Worm (Caenorhabditis elegans) whole organism, L4/young adult: ENCODE data around the gene dars-2.
"Not testable (repeated sequence)": the region's sequence is repeated elsewhere in the genome, so short reads cannot be mapped to it uniquely, and the experiment has no call there.

Source experiments
- W03F9.2 ChIP-seq: fragments of 150-350 bp; optimal IDR thresholded peaks from 2 replicates; lab custom pipeline; 2014; ENCODE audit warnings: missing biosample characterization, missing genetic modification characterization
- dao-5 ChIP-seq: sonication (generic microtip); optimal IDR thresholded peaks from 2 replicates; lab custom pipeline; 2016; ENCODE audit warnings: missing genotype, missing genetic modification characterization, moderate library complexity, missing compliant biosample characterization
- him-1 ChIP-seq: sonication (generic microtip); optimal IDR thresholded peaks from 2 replicates; lab custom pipeline; 2016; ENCODE audit warnings: missing genotype, missing genetic modification reagents, missing genetic modification characterization, missing compliant biosample characterization

Gene dars-2

DNA sequence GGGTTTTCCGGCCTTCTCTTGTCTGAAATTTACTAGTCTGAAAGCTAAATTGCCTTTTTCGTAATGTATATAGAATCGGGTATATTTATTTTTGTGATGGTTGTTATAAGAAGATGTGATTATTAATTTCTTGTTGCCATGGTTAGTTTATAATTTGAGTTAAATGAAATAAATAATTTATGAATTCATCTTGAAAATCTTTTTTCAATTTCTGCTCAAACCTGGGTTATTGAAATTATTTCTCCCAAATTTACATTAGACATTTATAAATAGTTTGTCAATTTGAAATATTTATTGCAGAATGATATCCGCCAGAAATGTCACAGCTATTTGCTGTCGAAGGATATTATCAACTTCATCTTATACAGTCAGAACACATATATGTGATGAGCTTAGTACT lies at the start of gene dars-2:
Gene dars-2 (plus strand): TSS at position 301 of the 400 bp plus-strand sequence.
- no peak for TF ChIP-seq W03F9.2 (tag; lab: Kevin White, UChicago)
- no peak for TF ChIP-seq him-1
- TF ChIP-seq dao-5 (tag; lab: Kevin White, UChicago): no peak

- TF ChIP-seq W03F9.2 (tag; lab: Kevin White, UChicago) (peak; percentile 62), dao-5 (tag; lab: Kevin White, UChicago) (peak; percentile 94), him-1 (peak; percentile 48)
These were observed 46.6 kb upstream of the dars-2 start, which contains the start of gene gcy-33 for ce11 chrV:12001747-12002456. Gene gcy-33, minus strand, starts transcription at chrV:12001797.

DNA sequence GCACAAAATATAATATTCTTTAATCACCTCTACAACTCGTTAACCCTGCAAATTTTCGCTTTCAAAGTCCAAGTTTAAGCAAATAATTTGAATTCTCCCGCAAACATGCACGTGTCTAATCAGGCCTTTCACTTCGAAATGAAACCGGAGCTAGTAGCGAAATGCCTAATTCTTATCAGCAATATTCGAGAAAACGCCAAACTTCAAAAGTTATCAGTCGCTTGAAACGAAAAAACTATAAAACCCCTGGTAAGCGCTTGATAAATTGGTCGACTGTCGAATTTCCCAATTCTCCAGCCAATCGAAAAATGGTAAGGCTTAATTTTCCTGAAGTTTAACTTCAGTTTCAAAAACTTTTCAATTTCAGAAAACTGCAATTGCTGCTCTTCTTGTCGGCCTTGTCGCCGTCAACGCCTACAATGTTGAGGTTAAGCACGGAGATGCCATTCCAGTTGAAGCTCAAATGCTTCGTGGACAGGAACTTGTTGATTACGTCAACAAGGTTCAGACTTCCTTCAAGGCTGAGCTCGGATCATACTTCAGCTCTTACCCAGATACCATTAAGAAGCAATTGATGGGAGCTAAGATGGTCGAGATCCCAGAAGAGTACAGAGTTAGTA lies 45.6 kb upstream of the dars-2 start, which contains the start of gene cpr-9:
Gene cpr-9 (plus strand): TSS at position 188 of the 620 bp plus-strand sequence.
- no peak for TF ChIP-seq dao-5 (tag; lab: Kevin White, UChicago)
- TF ChIP-seq W03F9.2 (tag; lab: Kevin White, UChicago): peak; percentile 30

DNA sequence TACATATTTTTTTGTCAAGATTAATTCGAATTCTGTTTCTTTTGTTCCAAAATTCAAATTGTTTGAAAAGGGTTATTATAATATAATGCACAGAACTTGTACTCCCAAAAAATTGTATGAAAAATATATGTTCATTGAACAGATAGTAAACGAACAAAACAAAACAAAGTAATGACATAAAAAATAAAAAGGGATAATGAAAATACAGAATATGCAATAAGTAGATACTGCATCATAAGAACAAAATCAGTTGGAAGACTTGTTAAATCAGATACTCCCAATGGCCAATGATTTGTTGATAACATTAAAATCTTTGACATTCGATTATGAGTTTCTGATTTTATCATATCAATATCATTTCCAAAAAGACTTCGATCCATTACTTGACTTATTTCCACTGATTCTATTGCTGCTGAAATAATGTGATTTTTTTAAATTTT lies 44.0 kb upstream of the dars-2 start:
- no peak for TF ChIP-seq W03F9.2 (tag; lab: Kevin White, UChicago)
- no peak for TF ChIP-seq him-1
- no peak for TF ChIP-seq dao-5 (tag; lab: Kevin White, UChicago)

ce11 chrV:12006495-12006894 lies 42.0 kb upstream of the dars-2 start, which contains the start of gene F57F5.3:
Gene F57F5.3, minus strand, starts transcription at chrV:12006595.
- TF ChIP-seq dao-5 (tag; lab: Kevin White, UChicago): no peak
- TF ChIP-seq him-1: no peak
- no peak for TF ChIP-seq W03F9.2 (tag; lab: Kevin White, UChicago)

- TF ChIP-seq him-1: no peak
- no peak for TF ChIP-seq dao-5 (tag; lab: Kevin White, UChicago)
- no peak for TF ChIP-seq W03F9.2 (tag; lab: Kevin White, UChicago)
These were observed 36.9 kb upstream of the dars-2 start for ce11 chrV:12011686-12012085.

DNA sequence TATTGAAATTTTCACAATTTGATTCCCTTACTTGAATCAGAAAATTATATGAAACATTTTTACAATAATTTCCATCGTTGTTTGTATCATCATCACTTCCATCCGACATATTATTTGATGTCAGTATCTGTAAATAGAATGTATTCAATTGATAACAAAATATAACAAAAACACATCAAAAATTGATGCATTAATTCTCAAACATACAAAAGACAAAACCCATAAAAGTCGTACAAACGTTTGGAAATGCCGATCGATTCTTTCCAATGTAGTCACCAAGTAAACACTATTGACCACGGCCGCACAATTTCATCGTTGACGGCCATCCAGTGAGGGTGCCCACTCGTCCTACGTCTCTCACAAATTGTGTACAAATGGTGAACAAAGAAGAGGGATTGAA lies 35.2 kb upstream of the dars-2 start, which contains the start of gene add-2:
Gene add-2 (minus strand): TSS at position 109 of the 400 bp plus-strand sequence.
- no peak for TF ChIP-seq him-1
- TF ChIP-seq dao-5 (tag; lab: Kevin White, UChicago): no peak
- no peak for TF ChIP-seq W03F9.2 (tag; lab: Kevin White, UChicago)

DNA sequence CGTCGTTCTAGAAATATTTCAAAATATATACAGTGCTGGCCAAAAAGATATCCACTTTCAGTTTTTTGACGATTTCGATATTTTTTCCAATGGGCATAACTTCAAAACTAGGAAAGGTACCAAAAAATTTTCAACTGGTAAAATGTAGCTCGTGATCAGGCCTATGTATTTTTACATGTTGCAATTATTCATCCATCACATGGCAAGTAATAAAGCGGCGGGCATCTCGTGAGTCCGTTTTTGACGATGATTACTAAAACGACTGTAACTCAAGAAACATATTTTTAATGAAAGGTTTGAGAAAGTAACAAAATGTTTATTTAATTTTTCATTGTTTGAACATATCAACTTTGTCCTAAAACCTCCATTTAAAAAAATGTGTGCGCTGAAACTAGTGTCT lies 28.5 kb upstream of the dars-2 start, which contains the start of gene F10C2.3:
Gene F10C2.3 (plus strand): TSS at position 301 of the 400 bp plus-strand sequence.
- not testable (repeated sequence) for TF ChIP-seq him-1; dao-5 (tag; lab: Kevin White, UChicago); W03F9.2 (tag; lab: Kevin White, UChicago)

ce11 chrV:12020940-12021339 lies 27.6 kb upstream of the dars-2 start:
- TF ChIP-seq dao-5 (tag; lab: Kevin White, UChicago) (no peak), W03F9.2 (tag; lab: Kevin White, UChicago) (no peak), him-1 (no peak)

DNA sequence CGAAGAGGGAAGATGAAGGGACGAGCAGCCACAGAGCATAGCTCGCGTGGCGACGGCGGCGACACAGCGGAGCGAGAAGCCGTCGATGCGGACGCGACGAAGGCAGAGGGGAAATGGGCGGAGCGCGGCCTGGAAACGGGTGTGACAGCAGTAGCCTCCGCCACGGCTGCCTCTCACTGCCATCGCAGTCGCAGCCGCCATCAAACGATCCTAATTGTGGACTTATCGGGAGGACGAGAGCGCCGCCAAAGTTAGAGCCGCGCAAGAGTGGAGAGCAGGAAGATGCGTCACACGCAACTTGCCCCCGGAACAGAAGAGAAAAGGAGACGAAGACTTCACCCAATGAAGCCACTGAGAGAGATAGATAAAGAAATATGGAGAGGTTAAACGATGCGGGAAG lies 24.3 kb upstream of the dars-2 start:
- TF ChIP-seq W03F9.2 (tag; lab: Kevin White, UChicago) (no peak), him-1 (peak; percentile 41)

DNA sequence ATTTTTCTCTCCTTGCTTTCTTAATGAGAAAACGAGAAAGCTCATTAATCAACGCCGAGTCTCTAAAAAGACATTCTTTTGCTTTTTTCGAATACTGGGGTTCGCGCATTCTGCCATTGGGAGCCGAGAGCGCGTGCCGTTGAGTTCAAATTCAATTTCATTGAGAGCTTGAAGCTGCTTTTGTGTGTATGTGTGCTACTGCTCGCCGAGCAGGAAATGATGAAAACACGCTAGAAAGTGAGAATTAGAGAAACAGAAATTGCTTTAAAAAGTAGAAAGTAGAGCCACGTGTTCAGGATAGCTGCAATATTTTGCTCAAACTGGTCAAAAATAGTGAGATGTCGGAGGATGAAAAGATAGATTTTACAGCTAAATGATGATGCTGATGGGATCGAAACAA lies 22.9 kb upstream of the dars-2 start:
- no peak for TF ChIP-seq W03F9.2 (tag; lab: Kevin White, UChicago)
- TF ChIP-seq him-1: peak; percentile 4

DNA sequence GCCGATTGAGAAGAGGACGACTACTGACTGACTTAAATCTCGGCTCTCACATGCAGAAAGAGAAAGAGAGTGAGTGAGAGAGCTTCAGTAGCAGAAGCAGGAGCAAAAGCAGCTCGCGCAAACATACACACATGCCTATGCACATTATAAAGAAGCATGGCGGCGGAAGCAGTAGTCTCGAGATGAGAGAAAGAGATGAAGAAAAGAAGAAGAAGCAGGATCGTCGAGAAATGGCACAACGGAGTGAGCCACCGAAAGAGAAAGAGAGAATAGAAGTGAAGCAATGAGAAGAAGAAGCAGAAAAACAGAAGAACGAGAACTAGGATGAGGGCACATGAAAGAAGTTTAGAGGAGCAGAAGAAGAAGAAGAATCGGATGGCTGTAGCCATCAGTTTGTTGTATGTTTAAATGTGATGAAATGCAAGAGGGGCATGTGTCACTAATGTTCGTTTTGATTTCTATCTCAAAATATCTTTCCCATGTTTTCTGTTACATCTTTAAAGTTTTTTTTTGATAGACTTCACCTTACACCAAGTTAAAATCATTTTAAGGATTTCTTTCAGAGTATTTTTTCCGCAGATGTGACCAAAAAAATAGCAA lies 21.6 kb upstream of the dars-2 start:
- no peak for TF ChIP-seq dao-5 (tag; lab: Kevin White, UChicago)
- peak; percentile 80 for TF ChIP-seq him-1

- TF ChIP-seq W03F9.2 (tag; lab: Kevin White, UChicago) (no peak), dao-5 (tag; lab: Kevin White, UChicago) (no peak), him-1 (no peak)
These were observed 20.4 kb upstream of the dars-2 start for ce11 chrV:12028151-12028550.

DNA sequence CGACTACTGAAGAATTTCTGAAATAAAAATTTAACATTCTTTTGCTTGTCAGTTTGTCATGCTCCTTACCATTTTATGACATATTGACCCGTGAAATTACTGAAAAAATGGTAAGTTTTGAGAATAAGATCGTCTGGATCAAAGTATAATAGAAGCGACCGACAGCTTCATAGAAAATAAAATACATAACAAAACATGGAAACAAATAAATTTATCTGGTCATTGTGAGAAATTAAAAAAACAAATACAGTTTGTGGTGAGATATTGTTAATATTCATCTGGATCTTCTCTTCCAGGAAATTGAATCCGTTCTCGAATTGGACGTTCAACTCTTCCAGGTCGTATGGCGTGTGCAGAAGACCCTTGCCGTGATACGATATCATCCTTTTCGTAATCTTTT lies 16.5 kb upstream of the dars-2 start, which contains the start of gene pkc-1:
Gene pkc-1 (minus strand): TSS at position 101 of the 400 bp plus-strand sequence.
- TF ChIP-seq dao-5 (tag; lab: Kevin White, UChicago): no peak
- no peak for TF ChIP-seq him-1
- TF ChIP-seq W03F9.2 (tag; lab: Kevin White, UChicago): no peak
